Worm (Caenorhabditis elegans) whole organism, L1 larva: ENCODE measurements around the gene C27A2.8.

Experiments
- aly-2 ChIP-seq: fragments of 150-350 bp; optimal IDR thresholded peaks from 2 replicates; lab custom pipeline; 2014; ENCODE audit warnings: missing biosample characterization, missing genetic modification characterization
- ama-1 ChIP-seq: fragments of 150-350 bp; optimal IDR thresholded peaks from 2 replicates; lab custom pipeline; 2014
- efl-3 ChIP-seq: fragments of 200-800 bp; sonication (Bioruptor generic); optimal IDR thresholded peaks from 2 replicates; lab custom pipeline; 2018; ENCODE audit warnings: mild to moderate bottlenecking, missing genetic modification characterization, missing compliant biosample characterization
- egl-13 ChIP-seq: sonication (generic microtip); optimal IDR thresholded peaks from 2 replicates; lab custom pipeline; 2016; ENCODE audit warnings: missing genotype, missing genetic modification reagents, missing genetic modification characterization, missing compliant biosample characterization
- fkh-10 ChIP-seq: sonication (generic microtip); optimal IDR thresholded peaks from 2 replicates; lab custom pipeline; 2017; ENCODE audit warnings: missing biosample characterization, missing genetic modification reagents, missing genetic modification characterization
- fos-1 ChIP-seq: fragments of 150-350 bp; optimal IDR thresholded peaks from 2 replicates; lab custom pipeline; 2014; ENCODE audit warnings: missing biosample characterization, missing genetic modification characterization
- hlh-17 ChIP-seq: fragments of 200-800 bp; sonication (Bioruptor generic); optimal IDR thresholded peaks from 2 replicates; lab custom pipeline; 2018; ENCODE audit warnings: missing genetic modification characterization, mild to moderate bottlenecking, missing compliant biosample characterization, moderate library complexity, borderline replicate concordance
- nhr-28 ChIP-seq: fragments of 150-350 bp; optimal IDR thresholded peaks from 2 replicates; lab custom pipeline; 2014; ENCODE audit warnings: missing biosample characterization, missing genetic modification characterization
- nhr-85 ChIP-seq: sonication (generic microtip); peaks from one replicate; lab custom pipeline; 2016; ENCODE audit warnings: missing genetic modification characterization, inconsistent platforms, missing compliant biosample characterization
- sox-4 ChIP-seq: sonication (generic microtip); optimal IDR thresholded peaks from 2 replicates; lab custom pipeline; 2016; ENCODE audit warnings: missing genetic modification characterization, missing compliant biosample characterization
- sptf-1 ChIP-seq: fragments of 150-350 bp; optimal IDR thresholded peaks from 2 replicates; lab custom pipeline; 2014; ENCODE audit warnings: missing biosample characterization, missing genetic modification characterization
- swsn-7 ChIP-seq: sonication (generic microtip); optimal IDR thresholded peaks from 2 replicates; lab custom pipeline; 2016; ENCODE audit warnings: missing genetic modification characterization, missing compliant biosample characterization
- unc-62 ChIP-seq: fragments of 150-350 bp; optimal IDR thresholded peaks from 2 replicates; lab custom pipeline; 2014; ENCODE audit warnings: missing biosample characterization, missing genetic modification reagents, missing genetic modification characterization
- ztf-4 ChIP-seq: fragments of 150-350 bp; optimal IDR thresholded peaks from 2 replicates; lab custom pipeline; 2014; ENCODE audit warnings: missing biosample characterization, missing genetic modification characterization

- no peak for TF ChIP-seq swsn-7 (tag; lab: Kevin White, UChicago)
- no peak for TF ChIP-seq unc-62 (GFP tag; lab: Kevin White, UChicago)
- no peak for TF ChIP-seq fos-1 (tag; lab: Kevin White, UChicago)
- no peak for TF ChIP-seq nhr-28
- TF ChIP-seq fkh-10 = no peak
- no peak for TF ChIP-seq sox-4 (tag; lab: Kevin White, UChicago)
- no peak for TF ChIP-seq efl-3 (GFP tag; lab: Kevin White, UChicago)
- no peak for TF ChIP-seq ztf-4
- no peak for TF ChIP-seq ama-1 (lab: Kevin White, UChicago)
- no peak for TF ChIP-seq sptf-1 (tag; lab: Kevin White, UChicago)
- peak; percentile 42 for TF ChIP-seq egl-13 (tag; lab: Kevin White, UChicago)
- no peak for TF ChIP-seq aly-2 (tag; lab: Kevin White, UChicago)
- TF ChIP-seq nhr-85 = no peak
- TF ChIP-seq hlh-17 (GFP tag; lab: Kevin White, UChicago) = no peak
These were observed at the start of gene C27A2.8 for ce11 chrII:5067927-5068326.
